Worm (Caenorhabditis elegans) whole organism, L4/young adult: ENCODE measurements around the gene T22D1.18.

Source experiments
- W03F9.2 ChIP-seq: fragments of 150-350 bp; optimal IDR thresholded peaks from 2 replicates; lab custom pipeline; 2014; ENCODE audit warnings: missing biosample characterization, missing genetic modification characterization
- dao-5 ChIP-seq: sonication (generic microtip); optimal IDR thresholded peaks from 2 replicates; lab custom pipeline; 2016; ENCODE audit warnings: missing genotype, missing genetic modification characterization, moderate library complexity, missing compliant biosample characterization
- him-1 ChIP-seq: sonication (generic microtip); optimal IDR thresholded peaks from 2 replicates; lab custom pipeline; 2016; ENCODE audit warnings: missing genotype, missing genetic modification reagents, missing genetic modification characterization, missing compliant biosample characterization

DNA sequence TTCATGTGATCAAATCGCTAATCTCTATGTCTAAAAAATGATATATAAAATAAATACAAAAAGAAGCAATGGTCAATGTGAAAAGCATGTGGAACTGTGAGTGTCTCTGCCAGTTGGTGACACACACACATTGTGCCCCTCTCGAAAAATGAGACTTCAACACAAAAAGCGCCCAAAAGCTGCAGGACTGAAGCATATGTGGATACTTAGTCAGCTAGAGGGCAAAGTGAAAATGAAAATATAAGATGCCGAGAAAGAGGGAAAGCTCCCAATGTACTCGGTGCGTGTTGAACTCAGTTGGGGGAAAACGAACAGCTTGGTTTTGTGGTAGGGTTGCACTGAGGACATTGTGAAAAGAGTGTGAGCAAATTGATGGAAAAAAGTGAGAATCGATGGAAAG, 38.8 kb downstream of the T22D1.18 start:
- TF ChIP-seq W03F9.2 (tag; lab: Kevin White, UChicago) (no peak), dao-5 (tag; lab: Kevin White, UChicago) (no peak), him-1 (tag; lab: Kevin White, UChicago) (peak; percentile 13)
